Fruit fly (Drosophila melanogaster) whole organism, wandering third instar larva: ENCODE measurements around the gene TAF1B.

Source experiments
- Abd-B ChIP-seq: fragments of >200 bp; optimal IDR thresholded peaks from 2 replicates; lab custom pipeline; 2017; ENCODE audit warnings: missing biosample characterization, missing genetic modification characterization
- CG32264 ChIP-seq: fragments of 200-800 bp; sonication (Bioruptor generic); optimal IDR thresholded peaks from 2 replicates; lab custom pipeline; 2016; ENCODE audit warnings: missing biosample characterization, missing genetic modification characterization
- CG9705 ChIP-seq: fragments of 200-800 bp; sonication (Bioruptor generic); optimal IDR thresholded peaks from 2 replicates; lab custom pipeline; 2018; ENCODE audit warnings: missing biosample characterization, mild to moderate bottlenecking, missing genetic modification characterization
- CrebA ChIP-seq: fragments of 200-800 bp; sonication (Bioruptor generic); optimal IDR thresholded peaks from 2 replicates; lab custom pipeline; 2016; ENCODE audit warnings: missing biosample characterization, mild to moderate bottlenecking, missing genetic modification characterization, borderline replicate concordance
- Dfd ChIP-seq: fragments of >200 bp; optimal IDR thresholded peaks from 2 replicates; lab custom pipeline; 2017; ENCODE audit warnings: missing biosample characterization, missing genetic modification characterization
- Dif ChIP-seq: fragments of 200-275, 200-300 bp; sonication (Bioruptor generic); optimal IDR thresholded peaks from 2 replicates; lab custom pipeline; 2018; ENCODE audit warnings: missing biosample characterization, missing genetic modification characterization; ENCODE audit not compliant: partially characterized antibody
- GATAd ChIP-seq: sonication (Bioruptor generic); optimal IDR thresholded peaks from 2 replicates; lab custom pipeline; 2016; ENCODE audit warnings: missing biosample characterization, missing genetic modification characterization
- HLH106 ChIP-seq: fragments of 200-800 bp; optimal IDR thresholded peaks from 3 replicates; lab custom pipeline; 2019; ENCODE audit warnings: missing biosample characterization, mild to moderate bottlenecking, missing genetic modification characterization, moderate library complexity
- Hnf4 ChIP-seq: fragments of 200-800 bp; sonication (Bioruptor generic); optimal IDR thresholded peaks from 2 replicates; lab custom pipeline; 2016; ENCODE audit warnings: missing biosample characterization, mild to moderate bottlenecking, missing genetic modification characterization
- Hr78 ChIP-seq: fragments of >200 bp; optimal IDR thresholded peaks from 2 replicates; lab custom pipeline; 2017; ENCODE audit warnings: missing biosample characterization, missing genetic modification characterization
- Hr83 ChIP-seq: fragments of 200-300 bp; sonication (Bioruptor generic); optimal IDR thresholded peaks from 2 replicates; lab custom pipeline; 2016; ENCODE audit warnings: missing biosample characterization, mild to moderate bottlenecking, missing genetic modification characterization, moderate library complexity; ENCODE audit not compliant: poor library complexity, severe bottlenecking
- Jra ChIP-seq: sonication (Bioruptor generic); optimal IDR thresholded peaks from 2 replicates; lab custom pipeline; 2016; ENCODE audit warnings: missing biosample characterization, missing genetic modification characterization
- Mio ChIP-seq: sonication (Bioruptor generic); optimal IDR thresholded peaks from 2 replicates; lab custom pipeline; 2016; ENCODE audit warnings: missing biosample characterization, missing genetic modification characterization
- Myc ChIP-seq: fragments of >200 bp; optimal IDR thresholded peaks from 2 replicates; lab custom pipeline; 2017
- N ChIP-seq: fragments of >200 bp; optimal IDR thresholded peaks from 2 replicates; lab custom pipeline; 2018; ENCODE audit warnings: missing biosample characterization, missing external identifiers, missing genetic modification characterization
- OdsH ChIP-seq: fragments of 200-800 bp; sonication (Bioruptor generic); optimal IDR thresholded peaks from 2 replicates; lab custom pipeline; 2016; ENCODE audit warnings: missing biosample characterization, mild to moderate bottlenecking, missing genetic modification characterization
- Rel ChIP-seq, 2 experiments: fragments of 200-800 bp; sonication (Bioruptor generic) in 1 of 2; optimal IDR thresholded peaks; 2 replicates in 1 of 2; 3 replicates in 1 of 2; lab custom pipeline; 2016 to 2019; ENCODE audit warnings: mild to moderate bottlenecking in 2 of 2, missing biosample characterization in 2 of 2, missing genetic modification characterization in 2 of 2, moderate library complexity in 1 of 2
- Sp1 ChIP-seq: fragments of 200-800 bp; sonication (Bioruptor generic); optimal IDR thresholded peaks from 3 replicates; lab custom pipeline; 2019; ENCODE audit warnings: missing biosample characterization, mild to moderate bottlenecking, missing genetic modification characterization, moderate library complexity
- Vsx2 ChIP-seq: fragments of 200-300, 225-300 bp; sonication (Bioruptor generic); optimal IDR thresholded peaks from 2 replicates; lab custom pipeline; 2018; ENCODE audit warnings: missing biosample characterization, missing genetic modification characterization; ENCODE audit not compliant: partially characterized antibody
- br ChIP-seq: fragments of 200-800 bp; sonication (Bioruptor generic); optimal IDR thresholded peaks from 2 replicates; lab custom pipeline; 2016; ENCODE audit warnings: missing biosample characterization, missing genetic modification characterization
- brk ChIP-seq: fragments of 200-800 bp; sonication (Bioruptor generic); optimal IDR thresholded peaks from 2 replicates; lab custom pipeline; 2016; ENCODE audit warnings: missing biosample characterization, mild to moderate bottlenecking, missing genetic modification characterization
- dl ChIP-seq, 2 experiments: fragments of 175-275, 200-275 bp in 1 of 2; fragments of 200-275 bp in 1 of 2; sonication (Bioruptor generic); optimal IDR thresholded peaks; lab custom pipeline; 2018; ENCODE audit warnings: mild to moderate bottlenecking in 2 of 2, missing biosample characterization in 2 of 2, missing genetic modification characterization in 2 of 2, moderate library complexity in 2 of 2; ENCODE audit not compliant: partially characterized antibody in 2 of 2, insufficient read depth in 1 of 2
- dmrt93B ChIP-seq: fragments of 200-800 bp; sonication (Bioruptor generic); optimal IDR thresholded peaks from 2 replicates; lab custom pipeline; 2018; ENCODE audit warnings: missing biosample characterization, mild to moderate bottlenecking, missing genetic modification characterization
- dsf ChIP-seq: sonication (Bioruptor generic); optimal IDR thresholded peaks from 2 replicates; lab custom pipeline; 2016; ENCODE audit warnings: missing biosample characterization, missing genetic modification characterization, borderline replicate concordance
- ey ChIP-seq: fragments of 200-800 bp; sonication (Bioruptor generic); optimal IDR thresholded peaks from 2 replicates; lab custom pipeline; 2016; ENCODE audit warnings: missing biosample characterization, missing genetic modification characterization
- foxo ChIP-seq, 2 experiments: fragments of 200-800 bp; sonication (Bioruptor generic); optimal IDR thresholded peaks; 2 replicates in 1 of 2; 3 replicates in 1 of 2; lab custom pipeline; 2016 to 2017; ENCODE audit warnings: missing biosample characterization in 2 of 2, missing genetic modification characterization in 2 of 2
- fru ChIP-seq: fragments of 200-800 bp; sonication (Bioruptor generic); optimal IDR thresholded peaks from 3 replicates; lab custom pipeline; 2016; ENCODE audit warnings: missing biosample characterization, mild to moderate bottlenecking, missing genetic modification characterization
- h ChIP-seq: fragments of 200-800 bp; sonication (Bioruptor generic); optimal IDR thresholded peaks from 3 replicates; lab custom pipeline; 2016; ENCODE audit warnings: missing biosample characterization, mild to moderate bottlenecking, missing genetic modification characterization
- jim ChIP-seq: fragments of 175-275, 200-325 bp; sonication (Bioruptor generic); optimal IDR thresholded peaks from 2 replicates; lab custom pipeline; 2016; ENCODE audit warnings: missing biosample characterization, mild to moderate bottlenecking, missing genetic modification characterization
- lola ChIP-seq: fragments of >200 bp; optimal IDR thresholded peaks from 2 replicates; lab custom pipeline; 2017; ENCODE audit warnings: missing biosample characterization, missing genetic modification characterization
- pan ChIP-seq: fragments of >200 bp; optimal IDR thresholded peaks from 2 replicates; lab custom pipeline; 2017
- psq ChIP-seq: fragments of 200-800 bp; sonication (Bioruptor generic); optimal IDR thresholded peaks from 3 replicates; lab custom pipeline; 2017; ENCODE audit warnings: missing biosample characterization, mild to moderate bottlenecking, missing genetic modification characterization, moderate library complexity
- rgr ChIP-seq: fragments of 200-800 bp; sonication (Bioruptor generic); optimal IDR thresholded peaks from 3 replicates; lab custom pipeline; 2016; ENCODE audit warnings: missing biosample characterization, mild to moderate bottlenecking, missing genetic modification characterization
- sage ChIP-seq: fragments of 200-800 bp; sonication (Bioruptor generic); optimal IDR thresholded peaks from 2 replicates; lab custom pipeline; 2016; ENCODE audit warnings: missing biosample characterization, mild to moderate bottlenecking, missing genetic modification characterization
- sv ChIP-seq: fragments of 200-800 bp; sonication (Bioruptor generic); optimal IDR thresholded peaks from 3 replicates; lab custom pipeline; 2016; ENCODE audit warnings: missing biosample characterization, missing genetic modification characterization
- tai ChIP-seq: sonication (Bioruptor generic); optimal IDR thresholded peaks from 2 replicates; lab custom pipeline; 2016; ENCODE audit warnings: missing biosample characterization, missing genetic modification characterization
- usp ChIP-seq: fragments of >200 bp; optimal IDR thresholded peaks from 2 replicates; lab custom pipeline; 2017; ENCODE audit warnings: missing biosample characterization, missing genetic modification characterization
- woc ChIP-seq: sonication (Bioruptor generic); optimal IDR thresholded peaks from 2 replicates; lab custom pipeline; 2016; ENCODE audit warnings: missing biosample characterization, mild to moderate bottlenecking, missing genetic modification characterization

Gene TAF1B

DNA sequence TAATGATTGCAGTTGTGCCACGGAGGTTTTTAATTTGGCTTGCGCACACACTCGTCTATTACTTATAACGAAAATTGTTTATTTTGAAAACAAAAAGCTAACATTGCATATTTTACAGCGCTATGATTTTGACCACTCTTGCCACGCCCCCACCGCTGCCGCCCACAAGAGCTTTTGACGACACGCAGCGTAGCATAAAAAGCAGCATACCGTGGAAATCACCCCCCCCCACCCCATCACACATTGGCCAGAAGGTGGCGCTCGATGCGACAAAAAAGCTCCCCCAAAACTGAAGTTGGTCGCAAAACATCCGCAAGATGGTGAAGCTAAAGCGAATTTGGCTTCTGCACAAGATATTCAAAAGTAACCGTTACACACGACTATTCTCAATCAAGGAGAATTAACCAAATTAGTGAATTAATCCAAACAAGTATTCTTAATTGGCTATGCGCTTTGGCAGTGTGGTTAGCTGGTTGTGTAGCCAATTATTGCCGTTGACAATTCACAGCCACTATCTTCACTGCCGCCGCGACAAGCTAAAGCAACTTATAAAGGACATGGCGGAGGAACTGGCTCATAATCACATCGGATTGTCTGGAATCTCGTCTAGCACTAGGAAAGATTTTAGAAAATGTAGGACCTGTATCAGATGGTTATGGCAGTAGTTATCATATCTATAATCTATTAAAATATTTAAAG is 43.3 kb downstream of the TAF1B start:
- no peak for TF ChIP-seq OdsH (GFP tag; lab: Kevin White, UChicago)
- peak; percentile 47 for TF ChIP-seq h (GFP tag; lab: Kevin White, UChicago)
- no peak for TF ChIP-seq Jra
- no peak for TF ChIP-seq dsf (GFP tag; lab: Kevin White, UChicago)
- TF ChIP-seq sage (GFP tag; lab: Kevin White, UChicago): no peak
- TF ChIP-seq dmrt93B (GFP tag; lab: Kevin White, UChicago): no peak
- TF ChIP-seq Sp1: peak; percentile 14
- no peak for TF ChIP-seq brk (GFP tag; lab: Kevin White, UChicago)
- peak; percentile 17 for TF ChIP-seq fru (GFP tag; lab: Kevin White, UChicago)
- TF ChIP-seq CG9705 (GFP tag; lab: Kevin White, UChicago): no peak
- peak; percentile 84 for TF ChIP-seq Myc
- peak; percentile 3 to 41 for TF ChIP-seq dl (GFP tag; optimal IDR thresholded peaks at IDR 0.05; lab: Kevin White, UChicago; ENCODE audit: insufficient read depth in 1 of 2, partially characterized antibody in 2 of 2)
- peak; percentile 93 for TF ChIP-seq Dif
- no peak for TF ChIP-seq br
- TF ChIP-seq psq (GFP tag; lab: Kevin White, UChicago): no peak
- TF ChIP-seq Dfd: no peak
- TF ChIP-seq woc (GFP tag; lab: Kevin White, UChicago): no peak
- no peak for TF ChIP-seq Hnf4 (GFP tag; lab: Kevin White, UChicago)
- no peak for TF ChIP-seq jim (GFP tag; lab: Kevin White, UChicago)
- TF ChIP-seq lola: no peak
- no peak for TF ChIP-seq CG32264 (GFP tag; lab: Kevin White, UChicago)
- no peak for TF ChIP-seq Abd-B
- no peak for TF ChIP-seq sv (GFP tag; lab: Kevin White, UChicago)
- peak; percentile 28 for TF ChIP-seq HLH106 (tag; lab: Kevin White, UChicago)
- no peak for TF ChIP-seq pan (lab: Kevin White, UChicago)
- peak in 1 of 2 experiments; percentile 60 for TF ChIP-seq foxo (GFP tag; optimal IDR thresholded peaks at IDR 0.05; lab: Kevin White, UChicago)
- no peak for TF ChIP-seq Mio
- TF ChIP-seq Rel (GFP tag; optimal IDR thresholded peaks at IDR 0.05; lab: Kevin White, UChicago): no peak
- no peak for TF ChIP-seq Rel (tag; optimal IDR thresholded peaks at IDR 0.05; lab: Kevin White, UChicago)
- TF ChIP-seq Hr83: peak; percentile 53
- TF ChIP-seq usp (GFP tag; lab: Kevin White, UChicago): no peak
- no peak for TF ChIP-seq tai (GFP tag; lab: Kevin White, UChicago)
- no peak for TF ChIP-seq ey (GFP tag; lab: Kevin White, UChicago)
- no peak for TF ChIP-seq GATAd (GFP tag; lab: Kevin White, UChicago)
- no peak for TF ChIP-seq Vsx2
- TF ChIP-seq Hr78 (GFP tag; lab: Kevin White, UChicago): no peak
- TF ChIP-seq N: peak; percentile 53
- no peak for TF ChIP-seq rgr (GFP tag; lab: Kevin White, UChicago)
- no peak for TF ChIP-seq CrebA (GFP tag; lab: Kevin White, UChicago)
- TF ChIP-seq, all 38 proteins: peak for 10

dm6 chr3R:10099401-10099848 is 44.6 kb downstream of the TAF1B start:
- no peak for TF ChIP-seq Rel (GFP tag; optimal IDR thresholded peaks at IDR 0.05; lab: Kevin White, UChicago)
- peak; percentile 10 for TF ChIP-seq Rel (tag; optimal IDR thresholded peaks at IDR 0.05; lab: Kevin White, UChicago)
- TF ChIP-seq N: no peak
- peak; percentile 32 for TF ChIP-seq h (GFP tag; lab: Kevin White, UChicago)

DNA sequence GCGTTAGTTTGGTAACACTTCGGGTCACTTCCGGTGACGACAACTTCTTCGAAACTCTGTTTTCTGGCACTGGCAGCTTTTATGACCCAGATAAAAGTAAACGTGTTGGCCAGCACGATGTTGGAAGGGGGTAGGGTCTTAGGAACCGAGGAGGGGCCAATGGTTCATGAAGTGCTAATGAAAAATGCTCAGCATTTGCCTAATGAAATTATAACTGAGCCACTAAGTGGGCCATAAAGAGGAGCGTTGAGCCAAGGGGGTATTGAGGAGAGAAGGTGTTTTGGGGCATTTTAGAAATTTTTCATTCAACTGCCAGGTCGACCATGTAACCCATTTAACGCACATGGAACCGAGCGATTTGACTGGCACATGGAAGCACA is 45.7 kb downstream of the TAF1B start:
- no peak for TF ChIP-seq Hr83
- no peak for TF ChIP-seq Dfd
